Fruit fly (Drosophila melanogaster) whole organism, prepupa: ENCODE results near the gene THADA.

Source experiments
- Blimp-1 ChIP-seq: fragments of 200-800 bp; sonication (Bioruptor generic); optimal IDR thresholded peaks from 3 replicates; lab custom pipeline; 2017; ENCODE audit warnings: missing biosample characterization, missing genetic modification characterization, mild to moderate bottlenecking, moderate library complexity, missing genetic modification reagents
- CG10631 ChIP-seq: fragments of 200-800 bp; sonication (Bioruptor generic); optimal IDR thresholded peaks from 2 replicates; lab custom pipeline; 2016; ENCODE audit warnings: missing biosample characterization, missing genetic modification characterization
- CG10669 ChIP-seq: fragments of 200-800 bp; sonication (Bioruptor generic); optimal IDR thresholded peaks from 3 replicates; lab custom pipeline; 2018; ENCODE audit warnings: missing biosample characterization, mild to moderate bottlenecking, missing genetic modification characterization, moderate library complexity
- CG11294 ChIP-seq: fragments of 200-800 bp; sonication (Bioruptor generic); IDR thresholded peaks from 2 replicates; pipeline ENCODE4 v1.3.6; 2022; ENCODE audit warnings: missing biosample characterization, missing genetic modification characterization
- CG11762 ChIP-seq: fragments of 200-800 bp; sonication (Bioruptor generic); optimal IDR thresholded peaks from 3 replicates; lab custom pipeline; 2016; ENCODE audit warnings: missing biosample characterization, missing genetic modification characterization; ENCODE audit not compliant: insufficient read depth
- CG15336 ChIP-seq: fragments of 200-800 bp; sonication (Bioruptor generic); IDR thresholded peaks from 2 replicates; pipeline ENCODE4 v1.3.6; 2022; ENCODE audit warnings: missing biosample characterization, missing genetic modification characterization
- CG1621 ChIP-seq: fragments of 200-800 bp; sonication (Bioruptor generic); optimal IDR thresholded peaks from 3 replicates; lab custom pipeline; 2018; ENCODE audit warnings: missing biosample characterization, mild to moderate bottlenecking, missing genetic modification characterization
- CG3032 ChIP-seq: fragments of 200-800 bp; optimal IDR thresholded peaks from 2 replicates; lab custom pipeline; 2019; ENCODE audit warnings: missing biosample characterization, mild to moderate bottlenecking, missing genetic modification characterization, moderate library complexity
- CG31627 ChIP-seq: fragments of 200-800 bp; sonication (Bioruptor generic); optimal IDR thresholded peaks from 3 replicates; lab custom pipeline; 2016; ENCODE audit warnings: missing biosample characterization, missing genetic modification characterization
- CG34406 ChIP-seq: fragments of 200-800 bp; sonication (Bioruptor generic); optimal IDR thresholded peaks from 3 replicates; lab custom pipeline; 2016; ENCODE audit warnings: missing biosample characterization, missing genetic modification characterization
- CG3919 ChIP-seq: fragments of 200-800 bp; sonication (Bioruptor generic); optimal IDR thresholded peaks from 3 replicates; lab custom pipeline; 2016; ENCODE audit warnings: missing biosample characterization, missing genetic modification characterization
- CG4318 ChIP-seq: fragments of 200-800 bp; sonication (Bioruptor generic); optimal IDR thresholded peaks from 3 replicates; lab custom pipeline; 2017; ENCODE audit warnings: missing biosample characterization, mild to moderate bottlenecking, missing genetic modification characterization
- CG6276 ChIP-seq: fragments of 200-800 bp; sonication (Bioruptor generic); optimal IDR thresholded peaks from 2 replicates; lab custom pipeline; 2017; ENCODE audit warnings: missing biosample characterization, mild to moderate bottlenecking, missing genetic modification characterization
- CG6792 ChIP-seq: fragments of 200-800 bp; sonication (Bioruptor generic); optimal IDR thresholded peaks from 3 replicates; lab custom pipeline; 2016; ENCODE audit warnings: missing biosample characterization, missing genetic modification characterization
- CG7368 ChIP-seq: fragments of 200-800 bp; sonication (Bioruptor generic); optimal IDR thresholded peaks from 3 replicates; lab custom pipeline; 2016; ENCODE audit warnings: missing biosample characterization, missing genetic modification characterization
- CG8119 ChIP-seq: fragments of 200-800 bp; sonication (Bioruptor generic); IDR thresholded peaks from 3 replicates; pipeline ENCODE4 v1.3.6; 2022; ENCODE audit warnings: missing biosample characterization, missing genetic modification characterization
- CG8319 ChIP-seq: fragments of 200-800 bp; sonication (Bioruptor generic); optimal IDR thresholded peaks from 3 replicates; lab custom pipeline; 2016; ENCODE audit warnings: missing biosample characterization, missing genetic modification characterization
- CG8632 ChIP-seq: fragments of 200-800 bp; sonication (Bioruptor generic); optimal IDR thresholded peaks from 3 replicates; lab custom pipeline; 2016; ENCODE audit warnings: missing biosample characterization, missing genetic modification characterization
- CG9139 ChIP-seq: fragments of 200-800 bp; sonication (Bioruptor generic); optimal IDR thresholded peaks from 3 replicates; lab custom pipeline; 2017; ENCODE audit warnings: missing biosample characterization, mild to moderate bottlenecking, missing genetic modification characterization
- Eip75B ChIP-seq: fragments of 200-800 bp; sonication (Bioruptor generic); optimal IDR thresholded peaks from 3 replicates; lab custom pipeline; 2016; ENCODE audit warnings: missing biosample characterization, missing genetic modification characterization
- Eip78C ChIP-seq: fragments of 200-800 bp; sonication (Bioruptor generic); peaks from one replicate; lab custom pipeline; 2016; ENCODE audit warnings: missing biosample characterization, missing genetic modification characterization
- Eip93F ChIP-seq: fragments of 200-800 bp; sonication (Bioruptor generic); optimal IDR thresholded peaks from 2 replicates; lab custom pipeline; 2016; ENCODE audit warnings: missing biosample characterization, mild to moderate bottlenecking, missing genetic modification characterization
- Ets21C ChIP-seq: fragments of 200-800 bp; sonication (Bioruptor generic); optimal IDR thresholded peaks from 3 replicates; lab custom pipeline; 2016; ENCODE audit warnings: missing biosample characterization, missing genetic modification characterization
- Ets96B ChIP-seq: fragments of 200-800 bp; optimal IDR thresholded peaks from 2 replicates; lab custom pipeline; 2019; ENCODE audit warnings: missing biosample characterization, mild to moderate bottlenecking, missing genetic modification characterization, moderate library complexity
- Gug ChIP-seq: fragments of 200-800 bp; sonication (Bioruptor generic); IDR thresholded peaks from 2 replicates; pipeline ENCODE4 v1.3.6; 2022; ENCODE audit warnings: missing biosample characterization, missing genetic modification characterization
- Hr38 ChIP-seq: sonication (Bioruptor generic); optimal IDR thresholded peaks from 2 replicates; lab custom pipeline; 2016; ENCODE audit warnings: missing biosample characterization, missing genetic modification characterization
- Lpt ChIP-seq: fragments of 200-800 bp; sonication (Bioruptor generic); optimal IDR thresholded peaks from 3 replicates; lab custom pipeline; 2016; ENCODE audit warnings: missing biosample characterization, missing genetic modification characterization
- Met ChIP-seq: fragments of 200-800 bp; sonication (Bioruptor generic); optimal IDR thresholded peaks from 3 replicates; lab custom pipeline; 2016; ENCODE audit warnings: missing biosample characterization, missing genetic modification characterization
- OdsH ChIP-seq: fragments of 200-800 bp; sonication (Bioruptor generic); optimal IDR thresholded peaks from 3 replicates; lab custom pipeline; 2016; ENCODE audit warnings: missing biosample characterization, missing genetic modification characterization
- Smox ChIP-seq: fragments of 200-800 bp; sonication (Bioruptor generic); optimal IDR thresholded peaks from 3 replicates; lab custom pipeline; 2016; ENCODE audit warnings: missing biosample characterization, missing genetic modification characterization
- Sox102F ChIP-seq: fragments of 200-800 bp; sonication (Bioruptor generic); optimal IDR thresholded peaks from 2 replicates; lab custom pipeline; 2016; ENCODE audit warnings: missing biosample characterization, mild to moderate bottlenecking, missing genetic modification characterization
- Sox14 ChIP-seq: fragments of 200-800 bp; sonication (Bioruptor generic); optimal IDR thresholded peaks from 3 replicates; lab custom pipeline; 2016; ENCODE audit warnings: missing biosample characterization, missing genetic modification characterization
- Sox15 ChIP-seq: fragments of 200-800 bp; sonication (Bioruptor generic); optimal IDR thresholded peaks from 3 replicates; lab custom pipeline; 2016; ENCODE audit warnings: missing biosample characterization, missing genetic modification characterization
- acj6 ChIP-seq: fragments of 200-800 bp; sonication (Bioruptor generic); optimal IDR thresholded peaks from 3 replicates; lab custom pipeline; 2016; ENCODE audit warnings: missing biosample characterization, missing genetic modification characterization
- cyc ChIP-seq: fragments of 200-800 bp; sonication (Bioruptor generic); optimal IDR thresholded peaks from 3 replicates; lab custom pipeline; 2016; ENCODE audit warnings: missing biosample characterization, missing genetic modification characterization
- dac ChIP-seq: fragments of 200-800 bp; sonication (Bioruptor generic); optimal IDR thresholded peaks from 2 replicates; lab custom pipeline; 2017; ENCODE audit warnings: missing biosample characterization, mild to moderate bottlenecking, missing genetic modification characterization
- dsx ChIP-seq: fragments of 200-800 bp; optimal IDR thresholded peaks from 3 replicates; lab custom pipeline; 2019; ENCODE audit warnings: missing biosample characterization, mild to moderate bottlenecking, missing genetic modification characterization, moderate library complexity; ENCODE audit not compliant: poor library complexity, severe bottlenecking
- esn ChIP-seq: fragments of 200-800 bp; sonication (Bioruptor generic); optimal IDR thresholded peaks from 2 replicates; lab custom pipeline; 2016; ENCODE audit warnings: missing biosample characterization, mild to moderate bottlenecking, missing genetic modification characterization, moderate library complexity
- fd59A ChIP-seq: fragments of 200-800 bp; sonication (Bioruptor generic); optimal IDR thresholded peaks from 2 replicates; lab custom pipeline; 2017; ENCODE audit warnings: missing biosample characterization, mild to moderate bottlenecking, missing genetic modification characterization, missing genetic modification reagents
- fd85E ChIP-seq: fragments of 200-800 bp; sonication (Bioruptor generic); optimal IDR thresholded peaks from 3 replicates; lab custom pipeline; 2016; ENCODE audit warnings: missing biosample characterization, missing genetic modification characterization
- fkh ChIP-seq: fragments of 200-800 bp; sonication (Bioruptor generic); optimal IDR thresholded peaks from 3 replicates; lab custom pipeline; 2017; ENCODE audit warnings: missing biosample characterization, mild to moderate bottlenecking, missing genetic modification characterization, moderate library complexity
- net ChIP-seq: fragments of 200-800 bp; sonication (Bioruptor generic); optimal IDR thresholded peaks from 3 replicates; lab custom pipeline; 2016; ENCODE audit warnings: missing biosample characterization, missing genetic modification characterization
- pdm3 ChIP-seq: fragments of 200-800 bp; sonication (Bioruptor generic); optimal IDR thresholded peaks from 3 replicates; lab custom pipeline; 2016; ENCODE audit warnings: missing biosample characterization, missing genetic modification characterization
- spab ChIP-seq: fragments of 200-800 bp; sonication (Bioruptor generic); optimal IDR thresholded peaks from 2 replicates; lab custom pipeline; 2017; ENCODE audit warnings: missing biosample characterization, mild to moderate bottlenecking, missing genetic modification characterization, missing genetic modification reagents
- svp ChIP-seq: fragments of 200-800 bp; sonication (Bioruptor generic); peaks from one replicate; lab custom pipeline; 2016; ENCODE audit warnings: missing biosample characterization, missing genetic modification characterization
- topi ChIP-seq: fragments of 200-800 bp; sonication (Bioruptor generic); optimal IDR thresholded peaks from 3 replicates; lab custom pipeline; 2016; ENCODE audit warnings: missing biosample characterization, missing genetic modification characterization
- vri ChIP-seq: fragments of 200-800 bp; sonication (Bioruptor generic); optimal IDR thresholded peaks from 3 replicates; lab custom pipeline; 2016; ENCODE audit warnings: missing biosample characterization, mild to moderate bottlenecking, missing genetic modification characterization

The THADA gene

DNA sequence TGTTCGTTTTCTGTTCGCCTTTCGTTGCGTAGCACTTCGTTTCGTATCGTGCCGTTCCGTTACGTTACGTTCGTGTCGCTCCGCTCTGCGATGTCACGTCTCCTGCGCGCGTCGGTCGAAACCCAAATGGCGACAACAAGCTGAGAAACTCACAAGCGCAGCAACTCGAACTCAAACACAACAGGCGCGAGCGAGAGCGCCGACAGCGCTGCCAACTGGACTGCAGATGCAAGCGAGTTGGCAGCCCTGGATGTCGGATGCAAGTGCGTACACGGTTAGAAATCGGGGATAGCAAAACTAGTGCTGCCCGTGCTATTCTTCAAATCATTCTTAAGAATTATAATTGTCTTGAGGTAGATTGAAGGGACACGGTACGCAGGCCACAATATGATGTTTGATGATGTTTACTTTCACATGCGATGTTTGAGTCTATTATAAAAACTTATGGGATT, 17.0 kb downstream of the THADA start (continued):
- peak; percentile 79 for TF ChIP-seq CG31627 (GFP tag; lab: Kevin White, UChicago)
- TF ChIP-seq Gug, result peak; percentile 74
- TF ChIP-seq spab, result peak; percentile 0
- TF ChIP-seq CG11762 (GFP tag; lab: Kevin White, UChicago), result peak; percentile 60
- peak; percentile 32 for TF ChIP-seq fkh (GFP tag; lab: Kevin White, UChicago)
- peak; percentile 15 for TF ChIP-seq dsx (GFP tag; lab: Kevin White, UChicago)
- peak; percentile 40 for TF ChIP-seq CG4318
- peak; percentile 78 for TF ChIP-seq CG3919 (GFP tag; lab: Kevin White, UChicago)
- peak; percentile 49 for TF ChIP-seq Lpt
- TF ChIP-seq CG8632 (GFP tag; lab: Kevin White, UChicago), result peak; percentile 50
- TF ChIP-seq Sox102F (GFP tag; lab: Kevin White, UChicago), result peak; percentile 60
- TF ChIP-seq Ets96B (tag; lab: Kevin White, UChicago), result peak; percentile 40
- peak; percentile 65 for TF ChIP-seq Eip75B (GFP tag; lab: Kevin White, UChicago)
- TF ChIP-seq CG8319 (GFP tag; lab: Kevin White, UChicago), result peak; percentile 59
- peak; percentile 61 for TF ChIP-seq CG7368
- peak; percentile 66 for TF ChIP-seq CG6792 (GFP tag; lab: Kevin White, UChicago)
- peak; percentile 63 for TF ChIP-seq acj6 (GFP tag; lab: Kevin White, UChicago)
- peak; percentile 44 for TF ChIP-seq CG3032 (tag; lab: Kevin White, UChicago)
- peak; percentile 58 for TF ChIP-seq Sox15 (GFP tag; lab: Kevin White, UChicago)
- peak; percentile 74 for TF ChIP-seq topi (GFP tag; lab: Kevin White, UChicago)
- peak; percentile 44 for TF ChIP-seq CG11294 (GFP tag; lab: Robert Waterston, UW)
- TF ChIP-seq CG9139 (GFP tag; lab: Kevin White, UChicago), result no peak
- TF ChIP-seq dac (GFP tag; lab: Kevin White, UChicago), result peak; percentile 33
- peak; percentile 72 for TF ChIP-seq net (GFP tag; lab: Kevin White, UChicago)
- TF ChIP-seq OdsH (GFP tag; lab: Kevin White, UChicago), result peak; percentile 69
- TF ChIP-seq Blimp-1, result no peak
- TF ChIP-seq pdm3, result peak; percentile 80
- TF ChIP-seq Hr38, result peak; percentile 22
- peak; percentile 84 for TF ChIP-seq svp (GFP tag; lab: Kevin White, UChicago)

DNA sequence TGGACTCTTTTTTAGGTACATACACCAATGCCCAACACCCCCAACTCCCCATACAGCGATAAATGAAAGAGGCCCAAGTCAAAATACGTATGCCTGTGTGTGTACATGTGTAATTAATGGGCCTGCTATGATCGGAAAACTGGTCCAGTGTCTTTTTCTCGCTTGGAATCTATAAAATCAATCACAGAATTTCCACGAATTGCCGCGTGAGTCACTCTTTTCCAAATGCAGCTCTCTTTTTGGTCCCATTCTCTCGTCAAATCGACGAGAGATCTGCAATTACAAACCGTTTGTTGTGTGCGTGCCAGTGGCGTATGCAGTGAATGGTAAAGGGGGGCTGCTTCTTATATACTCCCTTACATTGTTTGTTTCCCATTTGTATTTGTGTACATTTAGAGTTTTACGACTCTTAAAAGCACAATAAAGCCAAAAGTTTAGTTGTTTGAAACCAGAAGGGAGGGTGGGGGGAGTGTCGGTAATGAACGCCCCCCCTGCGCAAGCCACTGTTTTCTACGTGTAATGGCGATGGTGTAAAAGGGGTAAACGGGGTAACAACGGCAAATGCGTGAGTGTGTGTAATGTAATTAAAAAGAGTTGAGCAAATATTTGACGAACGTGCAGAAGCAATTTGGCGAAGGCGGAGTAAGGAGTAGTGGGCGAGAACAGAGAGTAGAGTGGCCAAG, 18.5 kb downstream of the THADA start:
- TF ChIP-seq OdsH (GFP tag; lab: Kevin White, UChicago) (peak; percentile 94), Eip78C (GFP tag; lab: Kevin White, UChicago) (peak; percentile 98), CG10631 (peak; percentile 94), CG6276 (peak; percentile 93), Blimp-1 (peak; percentile 84), CG8319 (GFP tag; lab: Kevin White, UChicago) (peak; percentile 90), acj6 (GFP tag; lab: Kevin White, UChicago) (peak; percentile 95), CG15336 (GFP tag; lab: Robert Waterston, UW) (peak; percentile 96), Met (GFP tag; lab: Kevin White, UChicago) (peak; percentile 96), Sox14 (peak; percentile 96), fd85E (GFP tag; lab: Kevin White, UChicago) (peak; percentile 79), CG7368 (peak; percentile 94), fkh (GFP tag; lab: Kevin White, UChicago) (peak; percentile 86), CG1621 (tag; lab: Kevin White, UChicago) (peak; percentile 92), Eip93F (GFP tag; lab: Kevin White, UChicago) (peak; percentile 74), CG9139 (GFP tag; lab: Kevin White, UChicago) (peak; percentile 85), CG34406 (GFP tag; lab: Kevin White, UChicago) (peak; percentile 92), Ets21C (GFP tag; lab: Kevin White, UChicago) (peak; percentile 95), vri (peak; percentile 68), CG8632 (GFP tag; lab: Kevin White, UChicago) (peak; percentile 91), Smox (peak; percentile 93), spab (peak; percentile 88), CG31627 (GFP tag; lab: Kevin White, UChicago) (peak; percentile 96), cyc (GFP tag; lab: Kevin White, UChicago) (peak; percentile 96), CG10669 (GFP tag; lab: Kevin White, UChicago) (peak; percentile 91), CG3032 (tag; lab: Kevin White, UChicago) (peak; percentile 96), svp (GFP tag; lab: Kevin White, UChicago) (peak; percentile 97), CG4318 (peak; percentile 94), CG11762 (GFP tag; lab: Kevin White, UChicago) (peak; percentile 86), esn (GFP tag; lab: Kevin White, UChicago) (peak; percentile 95), CG8119 (GFP tag; lab: Robert Waterston, UW) (peak; percentile 92), Lpt (peak; percentile 92), fd59A (GFP tag; lab: Kevin White, UChicago) (peak; percentile 94)
